Fruit fly (Drosophila melanogaster) whole organism, embryonic: Measurements from ENCODE around the gene CG5104.

Experiments used
- CG10959 ChIP-seq: fragments of 200-800 bp; sonication (Bioruptor generic); IDR thresholded peaks from 2 replicates; pipeline ENCODE4 v1.3.6; 2022; ENCODE audit warnings: missing biosample characterization, missing genetic modification characterization
- CG11695 ChIP-seq: fragments of 200-800 bp; sonication (Bioruptor generic); IDR thresholded peaks from 3 replicates; pipeline ENCODE4 v1.3.6; 2022; ENCODE audit warnings: missing biosample characterization, missing genetic modification characterization
- CG12236 ChIP-seq: fragments of 200-800 bp; sonication (Bioruptor generic); optimal IDR thresholded peaks from 2 replicates; lab custom pipeline; 2016; ENCODE audit warnings: missing biosample characterization, missing genetic modification characterization
- CG12769 ChIP-seq: fragments of 200-800 bp; sonication (Bioruptor generic); optimal IDR thresholded peaks from 2 replicates; lab custom pipeline; 2019; ENCODE audit warnings: missing biosample characterization, mild to moderate bottlenecking, missing genetic modification characterization, moderate library complexity
- CG14014 ChIP-seq: fragments of 200-800 bp; sonication (Bioruptor generic); IDR thresholded peaks from 2 replicates; pipeline ENCODE4 v1.3.6; 2022; ENCODE audit warnings: missing biosample characterization, missing genetic modification characterization
- CG15011 ChIP-seq: fragments of 200-800 bp; sonication (Bioruptor generic); optimal IDR thresholded peaks from 3 replicates; lab custom pipeline; 2018; ENCODE audit warnings: missing biosample characterization, mild to moderate bottlenecking, missing genetic modification characterization
- CG17359 ChIP-seq: fragments of 200-800 bp; sonication (Bioruptor generic); optimal IDR thresholded peaks from 3 replicates; lab custom pipeline; 2018; ENCODE audit warnings: missing biosample characterization, mild to moderate bottlenecking, missing genetic modification characterization, moderate library complexity
- CG17612 ChIP-seq: fragments of 200-800 bp; sonication (Bioruptor generic); IDR thresholded peaks from 2 replicates; pipeline ENCODE4 v1.3.6; 2022; ENCODE audit warnings: missing biosample characterization, missing genetic modification characterization
- CG1792 ChIP-seq: fragments of 200-800 bp; sonication (Bioruptor generic); optimal IDR thresholded peaks from 2 replicates; lab custom pipeline; 2016; ENCODE audit warnings: missing biosample characterization, missing genetic modification characterization
- CG3163 ChIP-seq: fragments of 200-800 bp; sonication (Bioruptor generic); optimal IDR thresholded peaks from 3 replicates; lab custom pipeline; 2016; ENCODE audit warnings: missing biosample characterization, missing genetic modification characterization
- CG32772 ChIP-seq: fragments of 200-800 bp; sonication (Bioruptor generic); IDR thresholded peaks from 2 replicates; pipeline ENCODE4 v1.3.6; 2022; ENCODE audit warnings: missing biosample characterization, missing genetic modification characterization
- CG33557 ChIP-seq: fragments of 200-800 bp; sonication (Bioruptor generic); optimal IDR thresholded peaks from 2 replicates; lab custom pipeline; 2019; ENCODE audit warnings: missing biosample characterization, mild to moderate bottlenecking, missing genetic modification characterization, moderate library complexity
- CG42726 ChIP-seq: fragments of 200-800 bp; sonication (Bioruptor generic); IDR thresholded peaks from 2 replicates; pipeline ENCODE4 v1.3.6; 2022; ENCODE audit warnings: missing biosample characterization, missing genetic modification characterization; ENCODE audit not compliant: partially characterized antibody
- CG4820 ChIP-seq: fragments of 200-800 bp; sonication (Bioruptor generic); optimal IDR thresholded peaks from 3 replicates; lab custom pipeline; 2016; ENCODE audit warnings: missing biosample characterization, missing genetic modification characterization
- CG6765 ChIP-seq: fragments of 200-800 bp; sonication (Bioruptor generic); optimal IDR thresholded peaks from 3 replicates; lab custom pipeline; 2017; ENCODE audit warnings: missing biosample characterization, mild to moderate bottlenecking, missing genetic modification characterization
- CG6791 ChIP-seq: fragments of 200-800 bp; sonication (Bioruptor generic); IDR thresholded peaks from 3 replicates; pipeline ENCODE4 v1.3.6; 2022; ENCODE audit warnings: missing biosample characterization, missing genetic modification characterization; ENCODE audit not compliant: partially characterized antibody
- CG9727 ChIP-seq: fragments of 200-800 bp; sonication (Bioruptor generic); optimal IDR thresholded peaks from 3 replicates; lab custom pipeline; 2017; ENCODE audit warnings: missing biosample characterization, mild to moderate bottlenecking, missing genetic modification characterization
- Drgx ChIP-seq: fragments of 200-800 bp; sonication (Bioruptor generic); IDR thresholded peaks from 2 replicates; pipeline ENCODE4 v1.3.6; 2022; ENCODE audit warnings: missing biosample characterization, missing genetic modification characterization
- Hmr ChIP-seq: fragments of 200-800 bp; sonication (Bioruptor generic); optimal IDR thresholded peaks from 3 replicates; lab custom pipeline; 2017; ENCODE audit warnings: mild to moderate bottlenecking, missing biosample characterization, missing genetic modification reagents, missing genetic modification characterization
- Hmx ChIP-seq: fragments of 200-800 bp; sonication (Bioruptor generic); optimal IDR thresholded peaks from 2 replicates; lab custom pipeline; 2016; ENCODE audit warnings: missing biosample characterization, missing genetic modification characterization
- Mad ChIP-seq: fragments of 200-800 bp; sonication (Bioruptor generic); optimal IDR thresholded peaks from 2 replicates; lab custom pipeline; 2016; ENCODE audit warnings: missing biosample characterization, missing genetic modification characterization
- Max ChIP-seq: fragments of 200-800 bp; sonication (Bioruptor generic); optimal IDR thresholded peaks from 2 replicates; lab custom pipeline; 2016; ENCODE audit warnings: missing biosample characterization, mild to moderate bottlenecking, missing genetic modification characterization
- Mes4 ChIP-seq: fragments of 200-800 bp; sonication (Bioruptor generic); optimal IDR thresholded peaks from 2 replicates; lab custom pipeline; 2016; ENCODE audit warnings: missing biosample characterization, missing genetic modification characterization
- Nf-YB ChIP-seq: fragments of 200-800 bp; sonication (Bioruptor generic); optimal IDR thresholded peaks from 3 replicates; lab custom pipeline; 2019; ENCODE audit warnings: missing biosample characterization, mild to moderate bottlenecking, missing genetic modification characterization, moderate library complexity
- Nf-YC ChIP-seq: fragments of 200-800 bp; optimal IDR thresholded peaks from 3 replicates; lab custom pipeline; 2019; ENCODE audit warnings: missing biosample characterization, mild to moderate bottlenecking, missing genetic modification characterization, moderate library complexity
- Pdp1 ChIP-seq, 2 experiments: fragments of 200-800 bp; sonication (Bioruptor generic); optimal IDR thresholded peaks; 3 replicates each; lab custom pipeline; 2016; ENCODE audit warnings: missing biosample characterization in 2 of 2, missing genetic modification characterization in 2 of 2, mild to moderate bottlenecking in 1 of 2, moderate library complexity in 1 of 2
- Poxn ChIP-seq: fragments of 200-800 bp; sonication (Bioruptor generic); IDR thresholded peaks from 2 replicates; pipeline ENCODE4 v1.3.6; 2022; ENCODE audit warnings: missing biosample characterization, missing genetic modification characterization
- Six4 ChIP-seq: fragments of 200-800 bp; sonication (Bioruptor generic); optimal IDR thresholded peaks from 2 replicates; lab custom pipeline; 2016; ENCODE audit warnings: missing biosample characterization, missing genetic modification characterization
- YL-1 ChIP-seq: fragments of 200-800 bp; sonication (Bioruptor generic); optimal IDR thresholded peaks from 3 replicates; lab custom pipeline; 2017; ENCODE audit warnings: missing biosample characterization, mild to moderate bottlenecking, missing genetic modification characterization
- ac ChIP-seq: fragments of 200-800 bp; sonication (Bioruptor generic); optimal IDR thresholded peaks from 3 replicates; lab custom pipeline; 2017; ENCODE audit warnings: missing biosample characterization, mild to moderate bottlenecking, missing genetic modification characterization
- btn ChIP-seq: fragments of 200-800 bp; sonication (Bioruptor generic); optimal IDR thresholded peaks from 2 replicates; lab custom pipeline; 2016; ENCODE audit warnings: missing biosample characterization, missing genetic modification characterization
- caup ChIP-seq: fragments of 200-800 bp; sonication (Bioruptor generic); optimal IDR thresholded peaks from 3 replicates; lab custom pipeline; 2017; ENCODE audit warnings: missing biosample characterization, mild to moderate bottlenecking, missing genetic modification characterization, moderate library complexity; ENCODE audit not compliant: severe bottlenecking
- chn ChIP-seq: fragments of 200-800 bp; sonication (Bioruptor generic); optimal IDR thresholded peaks from 2 replicates; lab custom pipeline; 2016; ENCODE audit warnings: missing biosample characterization, missing genetic modification characterization
- dm ChIP-seq: fragments of 200-800 bp; sonication (Bioruptor generic); optimal IDR thresholded peaks from 3 replicates; lab custom pipeline; 2016; ENCODE audit warnings: missing biosample characterization, missing genetic modification characterization
- dmrt99B ChIP-seq: fragments of 200-800 bp; sonication (Bioruptor generic); optimal IDR thresholded peaks from 2 replicates; lab custom pipeline; 2018; ENCODE audit warnings: missing biosample characterization, mild to moderate bottlenecking, missing genetic modification characterization, moderate library complexity
- eve ChIP-seq, 2 experiments: fragments of >200 bp; optimal IDR thresholded peaks; 2 replicates each; lab custom pipeline; 2017; ENCODE audit warnings: missing biosample characterization in 2 of 2, missing genetic modification characterization in 2 of 2
- exex ChIP-seq: fragments of 200-800 bp; sonication (Bioruptor generic); optimal IDR thresholded peaks from 4 replicates; lab custom pipeline; 2018; ENCODE audit warnings: missing biosample characterization, mild to moderate bottlenecking, missing genetic modification characterization, moderate library complexity
- grau ChIP-seq: fragments of 200-800 bp; optimal IDR thresholded peaks from 3 replicates; lab custom pipeline; 2019; ENCODE audit warnings: missing biosample characterization, mild to moderate bottlenecking, missing genetic modification characterization, moderate library complexity
- gsb ChIP-seq: fragments of 200-800 bp; sonication (Bioruptor generic); IDR thresholded peaks from 2 replicates; pipeline ENCODE4 v1.3.6; 2022; ENCODE audit warnings: missing biosample characterization, missing genetic modification characterization
- h ChIP-seq: fragments of >200 bp; optimal IDR thresholded peaks from 2 replicates; lab custom pipeline; 2017
- knrl ChIP-seq: fragments of 200-800 bp; sonication (Bioruptor generic); IDR thresholded peaks from 3 replicates; pipeline ENCODE4 v1.3.6; 2022; ENCODE audit warnings: missing biosample characterization, missing genetic modification characterization; ENCODE audit not compliant: partially characterized antibody
- onecut ChIP-seq: fragments of 200-800 bp; sonication (Bioruptor generic); IDR thresholded peaks from 2 replicates; pipeline ENCODE4 v1.3.6; 2022; ENCODE audit warnings: missing biosample characterization, missing genetic modification characterization
- pum ChIP-seq: fragments of 200-800 bp; sonication (Bioruptor generic); optimal IDR thresholded peaks from 2 replicates; lab custom pipeline; 2016; ENCODE audit warnings: missing biosample characterization, missing genetic modification characterization
- salm ChIP-seq: fragments of 200-800 bp; sonication (Bioruptor generic); optimal IDR thresholded peaks from 2 replicates; lab custom pipeline; 2018; ENCODE audit warnings: missing biosample characterization, mild to moderate bottlenecking, missing genetic modification characterization
- sd ChIP-seq: fragments of 200-800 bp; sonication (Bioruptor generic); optimal IDR thresholded peaks from 3 replicates; lab custom pipeline; 2018; ENCODE audit warnings: missing biosample characterization, mild to moderate bottlenecking, missing genetic modification characterization, moderate library complexity
- sens ChIP-seq: fragments of 200-800 bp; sonication (Bioruptor generic); peaks from one replicate; lab custom pipeline; 2016; ENCODE audit warnings: missing biosample characterization, missing genetic modification characterization
- toy ChIP-seq: fragments of 200-800 bp; sonication (Bioruptor generic); IDR thresholded peaks from 2 replicates; pipeline ENCODE4 v1.3.6; 2022; ENCODE audit warnings: missing biosample characterization, missing genetic modification characterization

The CG5104 gene

DNA sequence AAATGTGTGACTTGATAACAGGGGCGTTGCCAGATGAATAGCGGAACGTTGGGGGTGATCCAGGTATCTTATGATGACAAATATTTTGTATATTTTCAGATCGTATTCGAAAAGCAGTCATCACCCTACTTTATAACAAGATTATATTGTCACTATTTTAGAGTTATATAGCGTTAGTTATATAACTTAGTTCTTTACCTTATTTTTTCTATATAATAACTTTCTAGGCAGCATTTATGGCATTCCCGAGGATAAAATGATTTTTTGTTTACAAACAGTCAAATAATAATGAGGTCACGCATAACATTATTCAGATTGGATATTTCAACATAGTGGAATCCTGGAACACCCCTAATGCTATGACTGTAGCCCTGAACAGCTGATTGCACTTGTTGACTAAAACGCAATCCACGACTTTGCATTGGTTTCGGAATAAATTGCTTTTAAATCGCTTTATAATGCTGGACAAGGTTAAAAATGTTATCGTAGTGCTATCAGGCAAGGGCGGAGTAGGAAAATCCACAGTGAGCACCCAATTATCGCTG, 5.5 kb downstream of the CG5104 start, which contains the start of gene Nubp2 (continued):
- peak; percentile 90 for TF ChIP-seq Nf-YB (GFP tag; lab: Kevin White, UChicago)
- peak; percentile 91 for TF ChIP-seq Hmx
- TF ChIP-seq CG10959 (GFP tag; lab: Robert Waterston, UW) = peak; percentile 86
- TF ChIP-seq chn (GFP tag; lab: Kevin White, UChicago) = peak; percentile 94
- peak; percentile 81 for TF ChIP-seq Poxn (GFP tag; lab: Robert Waterston, UW)
- TF ChIP-seq CG17359 (tag; lab: Kevin White, UChicago) = peak; percentile 90
- peak; percentile 92 for TF ChIP-seq CG15011 (GFP tag; lab: Kevin White, UChicago)
- TF ChIP-seq dmrt99B (tag; lab: Kevin White, UChicago) = peak; percentile 93
- peak; percentile 83 for TF ChIP-seq Drgx (GFP tag; lab: Robert Waterston, UW)
- peak; percentile 88 for TF ChIP-seq CG12236 (GFP tag; lab: Kevin White, UChicago)
- peak; percentile 96 for TF ChIP-seq CG33557 (GFP tag; lab: Kevin White, UChicago)
- TF ChIP-seq CG32772 (GFP tag; lab: Robert Waterston, UW) = peak; percentile 92
- TF ChIP-seq CG1792 (GFP tag; lab: Kevin White, UChicago) = peak; percentile 87
- peak; percentile 85; the same call in 1 of the 2 replicates for TF ChIP-seq toy (GFP tag; lab: Robert Waterston, UW)
- peak; percentile 71 for TF ChIP-seq CG3163 (GFP tag; lab: Kevin White, UChicago)
- TF ChIP-seq Six4 (GFP tag; lab: Kevin White, UChicago) = peak; percentile 91
- TF ChIP-seq CG4820 (GFP tag; lab: Kevin White, UChicago) = peak; percentile 95
- TF ChIP-seq onecut (GFP tag; lab: Robert Waterston, UW) = peak; percentile 78
- TF ChIP-seq CG6765 = peak; percentile 89
- TF ChIP-seq Max (GFP tag; lab: Kevin White, UChicago) = peak; percentile 96
- peak; percentile 87 for TF ChIP-seq Mes4
- peak; percentile 96 for TF ChIP-seq pum

DNA sequence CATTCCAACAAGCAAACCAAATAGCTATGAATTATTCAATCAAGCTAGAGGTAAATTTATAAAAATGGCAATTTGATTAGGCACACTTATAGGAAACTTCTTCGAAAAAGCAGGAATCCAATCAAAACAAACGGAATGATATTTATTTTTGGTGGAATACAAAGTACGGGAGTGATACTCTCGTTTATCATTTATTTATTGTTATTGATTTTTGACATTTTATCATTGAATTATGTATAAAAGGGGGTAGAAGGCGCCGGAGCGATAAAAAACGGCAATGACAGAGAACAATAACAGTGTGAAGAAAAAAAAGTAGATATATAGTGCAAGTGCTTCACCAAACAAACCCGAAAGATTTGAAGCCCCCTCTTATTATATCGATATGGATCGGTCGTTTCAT, 9.1 kb downstream of the CG5104 start:
- no peak for TF ChIP-seq dm (GFP tag; lab: Kevin White, UChicago)
- no peak for TF ChIP-seq btn
- TF ChIP-seq exex (tag; lab: Kevin White, UChicago) = peak; percentile 52
- no peak for TF ChIP-seq caup (GFP tag; lab: Kevin White, UChicago)
- no peak for TF ChIP-seq grau (tag; lab: Kevin White, UChicago)
- no peak for TF ChIP-seq CG14014 (GFP tag; lab: Robert Waterston, UW)
- TF ChIP-seq eve (GFP tag; optimal IDR thresholded peaks at IDR 0.05; lab: Kevin White, UChicago) = peak in 1 of 2 experiments; percentile 2
- no peak for TF ChIP-seq CG12769
- no peak for TF ChIP-seq Pdp1 (GFP tag; optimal IDR thresholded peaks at IDR 0.05; lab: Kevin White, UChicago)
- TF ChIP-seq sd (tag; lab: Kevin White, UChicago) = peak; percentile 50
- peak; percentile 10 for TF ChIP-seq sens (GFP tag; lab: Kevin White, UChicago)
- no peak for TF ChIP-seq salm (tag; lab: Kevin White, UChicago)
- no peak for TF ChIP-seq CG17612 (GFP tag; lab: Robert Waterston, UW)

DNA sequence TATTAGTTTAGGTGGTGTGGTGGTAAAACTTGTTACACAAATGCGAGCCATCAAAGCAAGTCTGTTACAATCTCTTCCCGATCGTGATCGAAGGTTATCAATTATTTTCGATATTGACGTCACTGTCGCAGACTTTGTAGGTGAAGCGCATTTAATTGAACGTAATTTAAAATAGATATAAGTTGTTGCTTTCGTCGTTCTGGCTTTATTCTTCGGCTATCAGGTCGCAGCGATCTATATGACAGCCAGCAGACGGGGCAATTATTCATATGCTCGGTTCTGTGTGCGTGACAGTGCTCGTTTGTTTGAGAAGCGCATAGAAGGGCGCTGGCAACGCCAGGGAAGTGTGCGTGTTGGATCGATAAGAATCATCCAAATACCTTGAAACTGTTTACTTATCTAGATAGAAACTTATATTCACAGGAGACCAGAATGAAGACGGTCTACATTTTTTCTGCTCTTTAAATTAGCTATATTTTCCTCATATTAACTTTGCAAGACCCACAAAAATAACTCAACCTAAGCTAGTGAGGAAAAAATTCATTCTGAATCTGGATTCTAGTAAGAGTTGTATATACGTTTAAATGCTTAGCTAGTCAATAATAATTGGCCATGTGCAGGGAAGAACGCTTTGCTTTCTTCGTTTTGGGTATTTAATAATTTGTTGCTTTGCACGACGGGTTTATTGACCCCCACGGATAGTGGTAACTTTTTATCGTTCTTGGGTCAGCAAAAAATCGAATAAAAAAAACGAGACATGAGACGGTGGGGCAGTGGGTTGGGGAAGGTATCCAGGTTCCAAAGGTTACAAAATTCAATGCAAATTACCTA, 9.8 kb downstream of the CG5104 start:
- TF ChIP-seq gsb (GFP tag; lab: Robert Waterston, UW) (no peak), CG6791 (0 out of 3 replicates have a peak, but pooled peaks have one; percentile 9), CG11695 (GFP tag; lab: Robert Waterston, UW) (no peak), ac (GFP tag; lab: Kevin White, UChicago) (no peak), toy (GFP tag; lab: Robert Waterston, UW) (no peak), knrl (GFP tag; lab: Robert Waterston, UW) (no peak), Mad (GFP tag; lab: Kevin White, UChicago) (no peak), YL-1 (GFP tag; lab: Kevin White, UChicago) (no peak), pum (no peak), h (no peak), CG42726 (GFP tag; lab: Robert Waterston, UW) (no peak), Hmr (peak; percentile 14), CG9727 (GFP tag; lab: Kevin White, UChicago) (no peak), Nf-YC (tag; lab: Kevin White, UChicago) (no peak)
